Worm (Caenorhabditis elegans) whole organism, midembryonic: ENCODE data around the gene C29F7.10.

ENCODE experiments used
- T22C8.4 ChIP-seq: fragments of 200-800 bp; sonication (Bioruptor generic); IDR thresholded peaks from 2 replicates; pipeline ENCODE4 v1.3.6; 2022; ENCODE audit warnings: missing genetic modification characterization, missing compliant biosample characterization
- cog-1 ChIP-seq: sonication (generic microtip); optimal IDR thresholded peaks from 2 replicates; lab custom pipeline; 2016; ENCODE audit warnings: missing genetic modification characterization, missing compliant biosample characterization
- flt-1 ChIP-seq: fragments of 200-800 bp; sonication (Bioruptor generic); IDR thresholded peaks from 2 replicates; pipeline ENCODE4 v1.3.6; 2022; ENCODE audit warnings: missing genetic modification characterization, missing compliant biosample characterization
- klf-2 ChIP-seq: fragments of 200-800 bp; sonication (Bioruptor generic); conservative IDR thresholded peaks from 2 replicates; pipeline ENCODE4 v1.3.6; 2022; ENCODE audit warnings: missing genetic modification reagents, missing genetic modification characterization, missing compliant biosample characterization
- med-1 ChIP-seq: sonication (generic microtip); optimal IDR thresholded peaks from 2 replicates; lab custom pipeline; 2017; ENCODE audit warnings: missing genetic modification characterization, mild to moderate bottlenecking, missing compliant biosample characterization, antibody characterized with exemption, missing genetic modification reagents; ENCODE audit not compliant: insufficient read depth
- ref-1 ChIP-seq: fragments of 200-800 bp; sonication (Bioruptor generic); conservative IDR thresholded peaks from 2 replicates; pipeline ENCODE4 v1.3.6; 2022; ENCODE audit warnings: missing genetic modification reagents, missing genetic modification characterization, missing compliant biosample characterization
- tab-1 ChIP-seq: fragments of 200-800 bp; sonication (Bioruptor generic); IDR thresholded peaks from 2 replicates; pipeline ENCODE4 v1.3.6; 2022; ENCODE audit warnings: missing genetic modification characterization, missing compliant biosample characterization
- ztf-23 ChIP-seq: fragments of 200-800 bp; sonication (Bioruptor generic); IDR thresholded peaks from 2 replicates; pipeline ENCODE4 v1.3.6; 2022; ENCODE audit warnings: missing genetic modification reagents, missing genetic modification characterization, missing compliant biosample characterization
- ztf-29 ChIP-seq: fragments of 200-800 bp; sonication (Bioruptor generic); IDR thresholded peaks from 2 replicates; pipeline ENCODE4 v1.3.6; 2022; ENCODE audit warnings: missing genetic modification reagents, missing genetic modification characterization, missing compliant biosample characterization

The C29F7.10 gene

ce11 chrX:13423340-13423739 is 7.9 kb downstream of the C29F7.10 start, which contains the start of gene fkh-3:
Gene fkh-3 (minus strand): TSS chrX:13423440.
- TF ChIP-seq ztf-23 (GFP tag; lab: Robert Waterston, UW) = no peak

- TF ChIP-seq ztf-29 (GFP tag; lab: Robert Waterston, UW) = no peak
- TF ChIP-seq tab-1 (GFP tag; lab: Robert Waterston, UW) = no peak
- TF ChIP-seq ref-1 (GFP tag; lab: Robert Waterston, UW) = no peak
- no peak for TF ChIP-seq flt-1 (GFP tag; lab: Robert Waterston, UW)
- TF ChIP-seq T22C8.4 (GFP tag; lab: Robert Waterston, UW) = no peak
Measured at ce11 chrX:13421068-13421467, 10.2 kb downstream of the C29F7.10 start.

ce11 chrX:13419884-13420339 is 11.4 kb downstream of the C29F7.10 start, which contains the start of gene C29F7.3:
Gene C29F7.3 (minus strand): TSS chrX:13419934.
- no peak for TF ChIP-seq flt-1 (GFP tag; lab: Robert Waterston, UW)
- peak; percentile 58 for TF ChIP-seq cog-1
- TF ChIP-seq ztf-23 (GFP tag; lab: Robert Waterston, UW) = no peak
- no peak for TF ChIP-seq T22C8.4 (GFP tag; lab: Robert Waterston, UW)

- TF ChIP-seq T22C8.4 (GFP tag; lab: Robert Waterston, UW) (no peak), cog-1 (no peak), med-1 (GFP tag; lab: Kevin White, UChicago) (no peak), flt-1 (GFP tag; lab: Robert Waterston, UW) (no peak), tab-1 (GFP tag; lab: Robert Waterston, UW) (no peak), klf-2 (GFP tag; lab: Robert Waterston, UW) (no peak), ztf-29 (GFP tag; lab: Robert Waterston, UW) (no peak), ref-1 (GFP tag; lab: Robert Waterston, UW) (no peak), ztf-23 (GFP tag; lab: Robert Waterston, UW) (no peak)
Measured at ce11 chrX:13417479-13417878, 13.8 kb downstream of the C29F7.10 start.

- TF ChIP-seq cog-1 (no peak), ref-1 (GFP tag; lab: Robert Waterston, UW) (no peak), flt-1 (GFP tag; lab: Robert Waterston, UW) (no peak), klf-2 (GFP tag; lab: Robert Waterston, UW) (no peak), ztf-23 (GFP tag; lab: Robert Waterston, UW) (no peak), ztf-29 (GFP tag; lab: Robert Waterston, UW) (no peak), med-1 (GFP tag; lab: Kevin White, UChicago) (no peak), tab-1 (GFP tag; lab: Robert Waterston, UW) (no peak), T22C8.4 (GFP tag; lab: Robert Waterston, UW) (no peak)
Measured at ce11 chrX:13415722-13416121, 15.6 kb downstream of the C29F7.10 start, which contains the start of gene C29F7.2. Gene C29F7.2 (plus strand): TSS chrX:13416078.

ce11 chrX:13414974-13415373 is 16.3 kb downstream of the C29F7.10 start:
- TF ChIP-seq tab-1 (GFP tag; lab: Robert Waterston, UW) (peak; percentile 86), T22C8.4 (GFP tag; lab: Robert Waterston, UW) (no peak), cog-1 (peak; percentile 17), ztf-29 (GFP tag; lab: Robert Waterston, UW) (peak; percentile 84), klf-2 (GFP tag; lab: Robert Waterston, UW) (peak; percentile 77), flt-1 (GFP tag; lab: Robert Waterston, UW) (peak; percentile 60), ztf-23 (GFP tag; lab: Robert Waterston, UW) (peak; percentile 65; the same call in 1 of the 2 replicates), ref-1 (GFP tag; lab: Robert Waterston, UW) (no peak; the same call in 1 of the 2 replicates), med-1 (GFP tag; lab: Kevin White, UChicago) (no peak)

- TF ChIP-seq ztf-23 (GFP tag; lab: Robert Waterston, UW) = no peak
- no peak for TF ChIP-seq flt-1 (GFP tag; lab: Robert Waterston, UW)
- no peak for TF ChIP-seq klf-2 (GFP tag; lab: Robert Waterston, UW)
- TF ChIP-seq tab-1 (GFP tag; lab: Robert Waterston, UW) = no peak
- no peak for TF ChIP-seq ztf-29 (GFP tag; lab: Robert Waterston, UW)
- TF ChIP-seq cog-1 = no peak
- no peak for TF ChIP-seq med-1 (GFP tag; lab: Kevin White, UChicago)
- TF ChIP-seq ref-1 (GFP tag; lab: Robert Waterston, UW) = no peak
- no peak for TF ChIP-seq T22C8.4 (GFP tag; lab: Robert Waterston, UW)
Measured at ce11 chrX:13412307-13412706, 19.0 kb downstream of the C29F7.10 start.

ce11 chrX:13411306-13411705 is 20.0 kb downstream of the C29F7.10 start:
- TF ChIP-seq ztf-29 (GFP tag; lab: Robert Waterston, UW) (no peak), tab-1 (GFP tag; lab: Robert Waterston, UW) (no peak), ztf-23 (GFP tag; lab: Robert Waterston, UW) (no peak), cog-1 (no peak), flt-1 (GFP tag; lab: Robert Waterston, UW) (no peak), ref-1 (GFP tag; lab: Robert Waterston, UW) (no peak), klf-2 (GFP tag; lab: Robert Waterston, UW) (no peak), med-1 (GFP tag; lab: Kevin White, UChicago) (no peak), T22C8.4 (GFP tag; lab: Robert Waterston, UW) (no peak)

- TF ChIP-seq med-1 (GFP tag; lab: Kevin White, UChicago) (no peak), ref-1 (GFP tag; lab: Robert Waterston, UW) (no peak), tab-1 (GFP tag; lab: Robert Waterston, UW) (no peak), ztf-23 (GFP tag; lab: Robert Waterston, UW) (no peak), flt-1 (GFP tag; lab: Robert Waterston, UW) (no peak), T22C8.4 (GFP tag; lab: Robert Waterston, UW) (no peak), ztf-29 (GFP tag; lab: Robert Waterston, UW) (no peak), cog-1 (no peak)
Measured at ce11 chrX:13409543-13409942, 21.7 kb downstream of the C29F7.10 start, which contains the start of the genes cyp-13B1 and C29F7.1. Gene cyp-13B1 (minus strand): TSS chrX:13409643. Gene C29F7.1 (plus strand): TSS chrX:13409936.
